Worm (Caenorhabditis elegans) whole organism, dauer: ENCODE data around the gene C18A3.7.

Source experiments
- unc-62 ChIP-seq: sonication (generic microtip); optimal IDR thresholded peaks from 2 replicates; lab custom pipeline; 2017; ENCODE audit warnings: missing biosample characterization, missing genetic modification reagents, missing genetic modification characterization

C18A3.7 gene

ce11 chrII:5742767-5743166 lies 12.5 kb upstream of the C18A3.7 start:
- TF ChIP-seq unc-62 (GFP tag; lab: Kevin White, UChicago), result no peak

- TF ChIP-seq unc-62 (GFP tag; lab: Kevin White, UChicago), result no peak
Measured at ce11 chrII:5738795-5739194, 8.6 kb upstream of the C18A3.7 start, which contains the start of gene hlh-14. Gene hlh-14 (minus strand): TSS chrII:5738895.

- no peak for TF ChIP-seq unc-62 (GFP tag; lab: Kevin White, UChicago)
Measured at ce11 chrII:5736599-5736998, 6.4 kb upstream of the C18A3.7 start.

- TF ChIP-seq unc-62 (GFP tag; lab: Kevin White, UChicago), result no peak
Measured at ce11 chrII:5735744-5736143, 5.5 kb upstream of the C18A3.7 start.

- no peak for TF ChIP-seq unc-62 (GFP tag; lab: Kevin White, UChicago)
Measured at ce11 chrII:5734883-5735282, 4.6 kb upstream of the C18A3.7 start.

ce11 chrII:5727707-5728106 lies 2.5 kb downstream of the C18A3.7 start, which contains the start of gene rab-3:
Gene rab-3 (minus strand): TSS chrII:5727853.
- no peak for TF ChIP-seq unc-62 (GFP tag; lab: Kevin White, UChicago)

ce11 chrII:5725094-5725493 lies 5.1 kb downstream of the C18A3.7 start:
- no peak for TF ChIP-seq unc-62 (GFP tag; lab: Kevin White, UChicago)

- TF ChIP-seq unc-62 (GFP tag; lab: Kevin White, UChicago), result no peak
Measured at ce11 chrII:5719848-5720247, 10.4 kb downstream of the C18A3.7 start, which contains the start of gene damt-1. Gene damt-1 (plus strand): TSS chrII:5720148.

ce11 chrII:5717831-5718230 lies 12.4 kb downstream of the C18A3.7 start, which contains the start of gene zipt-3:
Gene zipt-3 (plus strand): TSS chrII:5718131.
- no peak for TF ChIP-seq unc-62 (GFP tag; lab: Kevin White, UChicago)

- TF ChIP-seq unc-62 (GFP tag; lab: Kevin White, UChicago), result no peak
Measured at ce11 chrII:5715745-5716357, 14.4 kb downstream of the C18A3.7 start, which contains the start of the genes C18A3.10 and C18A3.3. Gene C18A3.10 (minus strand): TSS chrII:5715845. Gene C18A3.3 (plus strand): TSS chrII:5716307.

- no peak for TF ChIP-seq unc-62 (GFP tag; lab: Kevin White, UChicago)
Measured at ce11 chrII:5714807-5715206, 15.4 kb downstream of the C18A3.7 start, which contains the start of the genes tiar-1 and lelo-4. Gene tiar-1 (minus strand): TSS chrII:5714823. Gene lelo-4 (plus strand): TSS chrII:5714924.

- TF ChIP-seq unc-62 (GFP tag; lab: Kevin White, UChicago), result no peak
Measured at ce11 chrII:5712126-5712525, 18.1 kb downstream of the C18A3.7 start.

- no peak for TF ChIP-seq unc-62 (GFP tag; lab: Kevin White, UChicago)
Measured at ce11 chrII:5710835-5711234, 19.4 kb downstream of the C18A3.7 start.

ce11 chrII:5708154-5708553 lies 22.1 kb downstream of the C18A3.7 start:
- TF ChIP-seq unc-62 (GFP tag; lab: Kevin White, UChicago), result no peak

ce11 chrII:5707532-5707931 lies 22.7 kb downstream of the C18A3.7 start, which contains the start of gene osta-2:
Gene osta-2 (plus strand): TSS chrII:5707691.
- no peak for TF ChIP-seq unc-62 (GFP tag; lab: Kevin White, UChicago)

ce11 chrII:5704479-5704878 lies 25.8 kb downstream of the C18A3.7 start:
- TF ChIP-seq unc-62 (GFP tag; lab: Kevin White, UChicago), result no peak

- no peak for TF ChIP-seq unc-62 (GFP tag; lab: Kevin White, UChicago)
Measured at ce11 chrII:5702611-5703192, 27.5 kb downstream of the C18A3.7 start.
